Fruit fly (Drosophila melanogaster) whole organism, prepupa: ENCODE results near the gene ENGase.

Source experiments
- Blimp-1 ChIP-seq: fragments of 200-800 bp; sonication (Bioruptor generic); optimal IDR thresholded peaks from 3 replicates; lab custom pipeline; 2017; ENCODE audit warnings: missing biosample characterization, missing genetic modification characterization, mild to moderate bottlenecking, moderate library complexity, missing genetic modification reagents
- CG10669 ChIP-seq: fragments of 200-800 bp; sonication (Bioruptor generic); optimal IDR thresholded peaks from 3 replicates; lab custom pipeline; 2018; ENCODE audit warnings: missing biosample characterization, mild to moderate bottlenecking, missing genetic modification characterization, moderate library complexity
- CG11294 ChIP-seq: fragments of 200-800 bp; sonication (Bioruptor generic); IDR thresholded peaks from 2 replicates; pipeline ENCODE4 v1.3.6; 2022; ENCODE audit warnings: missing biosample characterization, missing genetic modification characterization
- CG11762 ChIP-seq: fragments of 200-800 bp; sonication (Bioruptor generic); optimal IDR thresholded peaks from 3 replicates; lab custom pipeline; 2016; ENCODE audit warnings: missing biosample characterization, missing genetic modification characterization; ENCODE audit not compliant: insufficient read depth
- CG11902 ChIP-seq: fragments of 200-800 bp; sonication (Bioruptor generic); optimal IDR thresholded peaks from 3 replicates; lab custom pipeline; 2016; ENCODE audit warnings: missing biosample characterization, missing genetic modification characterization
- CG15336 ChIP-seq: fragments of 200-800 bp; sonication (Bioruptor generic); IDR thresholded peaks from 2 replicates; pipeline ENCODE4 v1.3.6; 2022; ENCODE audit warnings: missing biosample characterization, missing genetic modification characterization
- CG16779 ChIP-seq: fragments of 200-800 bp; sonication (Bioruptor generic); optimal IDR thresholded peaks from 3 replicates; lab custom pipeline; 2017; ENCODE audit warnings: missing biosample characterization, mild to moderate bottlenecking, missing genetic modification characterization
- CG3032 ChIP-seq: fragments of 200-800 bp; optimal IDR thresholded peaks from 2 replicates; lab custom pipeline; 2019; ENCODE audit warnings: missing biosample characterization, mild to moderate bottlenecking, missing genetic modification characterization, moderate library complexity
- CG32006 ChIP-seq: fragments of 200-800 bp; sonication (Bioruptor generic); optimal IDR thresholded peaks from 3 replicates; lab custom pipeline; 2017; ENCODE audit warnings: missing biosample characterization, mild to moderate bottlenecking, missing genetic modification characterization
- CG34406 ChIP-seq: fragments of 200-800 bp; sonication (Bioruptor generic); optimal IDR thresholded peaks from 3 replicates; lab custom pipeline; 2016; ENCODE audit warnings: missing biosample characterization, missing genetic modification characterization
- CG3919 ChIP-seq: fragments of 200-800 bp; sonication (Bioruptor generic); optimal IDR thresholded peaks from 3 replicates; lab custom pipeline; 2016; ENCODE audit warnings: missing biosample characterization, missing genetic modification characterization
- CG6163 ChIP-seq: fragments of 200-800 bp; sonication (Bioruptor generic); IDR thresholded peaks from 3 replicates; pipeline ENCODE4 v1.3.6; 2022; ENCODE audit warnings: missing biosample characterization, missing genetic modification characterization
- CG6276 ChIP-seq: fragments of 200-800 bp; sonication (Bioruptor generic); optimal IDR thresholded peaks from 2 replicates; lab custom pipeline; 2017; ENCODE audit warnings: missing biosample characterization, mild to moderate bottlenecking, missing genetic modification characterization
- CG6792 ChIP-seq: fragments of 200-800 bp; sonication (Bioruptor generic); optimal IDR thresholded peaks from 3 replicates; lab custom pipeline; 2016; ENCODE audit warnings: missing biosample characterization, missing genetic modification characterization
- CG8119 ChIP-seq: fragments of 200-800 bp; sonication (Bioruptor generic); IDR thresholded peaks from 3 replicates; pipeline ENCODE4 v1.3.6; 2022; ENCODE audit warnings: missing biosample characterization, missing genetic modification characterization
- CG8319 ChIP-seq: fragments of 200-800 bp; sonication (Bioruptor generic); optimal IDR thresholded peaks from 3 replicates; lab custom pipeline; 2016; ENCODE audit warnings: missing biosample characterization, missing genetic modification characterization
- CG8632 ChIP-seq: fragments of 200-800 bp; sonication (Bioruptor generic); optimal IDR thresholded peaks from 3 replicates; lab custom pipeline; 2016; ENCODE audit warnings: missing biosample characterization, missing genetic modification characterization
- CG9139 ChIP-seq: fragments of 200-800 bp; sonication (Bioruptor generic); optimal IDR thresholded peaks from 3 replicates; lab custom pipeline; 2017; ENCODE audit warnings: missing biosample characterization, mild to moderate bottlenecking, missing genetic modification characterization
- Eip75B ChIP-seq: fragments of 200-800 bp; sonication (Bioruptor generic); optimal IDR thresholded peaks from 3 replicates; lab custom pipeline; 2016; ENCODE audit warnings: missing biosample characterization, missing genetic modification characterization
- Eip78C ChIP-seq: fragments of 200-800 bp; sonication (Bioruptor generic); peaks from one replicate; lab custom pipeline; 2016; ENCODE audit warnings: missing biosample characterization, missing genetic modification characterization
- Ets21C ChIP-seq: fragments of 200-800 bp; sonication (Bioruptor generic); optimal IDR thresholded peaks from 3 replicates; lab custom pipeline; 2016; ENCODE audit warnings: missing biosample characterization, missing genetic modification characterization
- Ets96B ChIP-seq: fragments of 200-800 bp; optimal IDR thresholded peaks from 2 replicates; lab custom pipeline; 2019; ENCODE audit warnings: missing biosample characterization, mild to moderate bottlenecking, missing genetic modification characterization, moderate library complexity
- Gug ChIP-seq: fragments of 200-800 bp; sonication (Bioruptor generic); IDR thresholded peaks from 2 replicates; pipeline ENCODE4 v1.3.6; 2022; ENCODE audit warnings: missing biosample characterization, missing genetic modification characterization
- Hr39 ChIP-seq: fragments of 200-800 bp; sonication (Bioruptor generic); optimal IDR thresholded peaks from 2 replicates; lab custom pipeline; 2016; ENCODE audit warnings: missing biosample characterization, missing genetic modification characterization
- Hr4 ChIP-seq: fragments of 200-800 bp; sonication (Bioruptor generic); optimal IDR thresholded peaks from 3 replicates; lab custom pipeline; 2016; ENCODE audit warnings: missing biosample characterization, missing genetic modification characterization
- Lpt ChIP-seq: fragments of 200-800 bp; sonication (Bioruptor generic); optimal IDR thresholded peaks from 3 replicates; lab custom pipeline; 2016; ENCODE audit warnings: missing biosample characterization, missing genetic modification characterization
- Met ChIP-seq: fragments of 200-800 bp; sonication (Bioruptor generic); optimal IDR thresholded peaks from 3 replicates; lab custom pipeline; 2016; ENCODE audit warnings: missing biosample characterization, missing genetic modification characterization
- OdsH ChIP-seq: fragments of 200-800 bp; sonication (Bioruptor generic); optimal IDR thresholded peaks from 3 replicates; lab custom pipeline; 2016; ENCODE audit warnings: missing biosample characterization, missing genetic modification characterization
- Smox ChIP-seq: fragments of 200-800 bp; sonication (Bioruptor generic); optimal IDR thresholded peaks from 3 replicates; lab custom pipeline; 2016; ENCODE audit warnings: missing biosample characterization, missing genetic modification characterization
- Sox102F ChIP-seq: fragments of 200-800 bp; sonication (Bioruptor generic); optimal IDR thresholded peaks from 2 replicates; lab custom pipeline; 2016; ENCODE audit warnings: missing biosample characterization, mild to moderate bottlenecking, missing genetic modification characterization
- Sox15 ChIP-seq: fragments of 200-800 bp; sonication (Bioruptor generic); optimal IDR thresholded peaks from 3 replicates; lab custom pipeline; 2016; ENCODE audit warnings: missing biosample characterization, missing genetic modification characterization
- achi ChIP-seq: fragments of 200-800 bp; sonication (Bioruptor generic); optimal IDR thresholded peaks from 3 replicates; lab custom pipeline; 2016; ENCODE audit warnings: missing biosample characterization, missing genetic modification characterization
- acj6 ChIP-seq: fragments of 200-800 bp; sonication (Bioruptor generic); optimal IDR thresholded peaks from 3 replicates; lab custom pipeline; 2016; ENCODE audit warnings: missing biosample characterization, missing genetic modification characterization
- dac ChIP-seq: fragments of 200-800 bp; sonication (Bioruptor generic); optimal IDR thresholded peaks from 2 replicates; lab custom pipeline; 2017; ENCODE audit warnings: missing biosample characterization, mild to moderate bottlenecking, missing genetic modification characterization
- dsx ChIP-seq: fragments of 200-800 bp; optimal IDR thresholded peaks from 3 replicates; lab custom pipeline; 2019; ENCODE audit warnings: missing biosample characterization, mild to moderate bottlenecking, missing genetic modification characterization, moderate library complexity; ENCODE audit not compliant: poor library complexity, severe bottlenecking
- esn ChIP-seq: fragments of 200-800 bp; sonication (Bioruptor generic); optimal IDR thresholded peaks from 2 replicates; lab custom pipeline; 2016; ENCODE audit warnings: missing biosample characterization, mild to moderate bottlenecking, missing genetic modification characterization, moderate library complexity
- net ChIP-seq: fragments of 200-800 bp; sonication (Bioruptor generic); optimal IDR thresholded peaks from 3 replicates; lab custom pipeline; 2016; ENCODE audit warnings: missing biosample characterization, missing genetic modification characterization
- pdm3 ChIP-seq: fragments of 200-800 bp; sonication (Bioruptor generic); optimal IDR thresholded peaks from 3 replicates; lab custom pipeline; 2016; ENCODE audit warnings: missing biosample characterization, missing genetic modification characterization
- salr ChIP-seq, 2 experiments: fragments of 200-800 bp; sonication (Bioruptor generic); optimal IDR thresholded peaks; 3 replicates each; lab custom pipeline; 2016 to 2018; ENCODE audit warnings: missing biosample characterization in 2 of 2, missing genetic modification characterization in 2 of 2, mild to moderate bottlenecking in 1 of 2
- ss ChIP-seq, 2 experiments: fragments of 200-800 bp; sonication (Bioruptor generic); optimal IDR thresholded peaks; 2 replicates in 1 of 2; 3 replicates in 1 of 2; lab custom pipeline; 2017 to 2018; ENCODE audit warnings: mild to moderate bottlenecking in 2 of 2, missing biosample characterization in 2 of 2, missing genetic modification characterization in 2 of 2, moderate library complexity in 1 of 2
- svp ChIP-seq: fragments of 200-800 bp; sonication (Bioruptor generic); peaks from one replicate; lab custom pipeline; 2016; ENCODE audit warnings: missing biosample characterization, missing genetic modification characterization
- topi ChIP-seq: fragments of 200-800 bp; sonication (Bioruptor generic); optimal IDR thresholded peaks from 3 replicates; lab custom pipeline; 2016; ENCODE audit warnings: missing biosample characterization, missing genetic modification characterization

ENGase gene

dm6 chrX:17472930-17473668 lies 49.7 kb downstream of the ENGase start (continued):
- TF ChIP-seq CG9139 (peak; percentile 29), pdm3 (peak; percentile 4), net (GFP tag; lab: Kevin White, UChicago) (peak; percentile 35), CG15336 (GFP tag; lab: Robert Waterston, UW) (peak; percentile 69), Sox15 (GFP tag; lab: Kevin White, UChicago) (no peak), topi (GFP tag; lab: Kevin White, UChicago) (peak; percentile 9), Ets21C (GFP tag; lab: Kevin White, UChicago) (no peak), ss (GFP tag; optimal IDR thresholded peaks at IDR 0.05; lab: Kevin White, UChicago) (peak; percentile 47 to 72), CG32006 (no peak), dac (GFP tag; lab: Kevin White, UChicago) (no peak), Hr39 (GFP tag; lab: Kevin White, UChicago) (no peak), Eip75B (GFP tag; lab: Kevin White, UChicago) (peak; percentile 11), CG6792 (GFP tag; lab: Kevin White, UChicago) (peak; percentile 5), CG8319 (no peak), Ets96B (no peak), CG3032 (peak; percentile 3), CG8632 (GFP tag; lab: Kevin White, UChicago) (peak; percentile 65), CG16779 (tag; lab: Kevin White, UChicago) (peak; percentile 35), CG11294 (GFP tag; lab: Robert Waterston, UW) (no peak), esn (GFP tag; lab: Kevin White, UChicago) (peak; percentile 10), Blimp-1 (no peak), acj6 (GFP tag; lab: Kevin White, UChicago) (no peak), dsx (GFP tag; lab: Kevin White, UChicago) (no peak), CG11762 (no peak), Smox (GFP tag; lab: Kevin White, UChicago) (no peak), Gug (GFP tag; lab: Robert Waterston, UW) (0 out of 2 replicates have a peak, but pooled peaks have one; percentile 21), CG10669 (GFP tag; lab: Kevin White, UChicago) (peak; percentile 37), Sox102F (GFP tag; lab: Kevin White, UChicago) (no peak), salr (GFP tag; optimal IDR thresholded peaks at IDR 0.05; lab: Kevin White, UChicago) (peak in 1 of 2 experiments; percentile 5)

DNA sequence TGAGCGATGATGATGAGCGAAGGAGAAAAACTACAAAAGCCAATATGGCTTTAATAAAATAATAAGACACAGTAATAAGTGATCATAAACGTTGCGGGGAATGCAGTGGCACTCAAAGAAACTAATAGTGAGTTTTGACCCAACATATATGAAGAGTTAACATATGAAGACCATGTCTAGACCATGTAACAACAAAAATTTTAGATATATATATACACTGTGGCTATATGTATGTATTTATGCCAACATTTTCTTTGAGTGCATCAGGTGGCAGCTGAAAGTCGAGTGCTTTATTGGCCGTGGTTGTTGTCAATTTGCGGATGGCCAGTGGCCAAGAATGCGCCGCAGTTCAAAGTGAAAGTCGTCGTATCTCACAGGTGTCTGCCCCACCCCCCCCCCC lies 50.5 kb downstream of the ENGase start:
- TF ChIP-seq achi (GFP tag; lab: Kevin White, UChicago) = peak; percentile 26
- TF ChIP-seq acj6 (GFP tag; lab: Kevin White, UChicago) = peak; percentile 34
- TF ChIP-seq CG6792 (GFP tag; lab: Kevin White, UChicago) = peak; percentile 26
- peak; percentile 40; the same call in 1 of the 2 replicates for TF ChIP-seq CG15336 (GFP tag; lab: Robert Waterston, UW)
- peak; percentile 24 for TF ChIP-seq CG11902 (GFP tag; lab: Kevin White, UChicago)
- TF ChIP-seq CG3919 (GFP tag; lab: Kevin White, UChicago) = peak; percentile 30
- TF ChIP-seq CG32006 = peak; percentile 39
- peak; percentile 18; the same call in 1 of the 3 replicates for TF ChIP-seq CG8119 (GFP tag; lab: Robert Waterston, UW)
- TF ChIP-seq OdsH (GFP tag; lab: Kevin White, UChicago) = peak; percentile 32
- peak; percentile 66 for TF ChIP-seq CG6163 (GFP tag; lab: Robert Waterston, UW)
- TF ChIP-seq pdm3 = peak; percentile 38
- TF ChIP-seq dac (GFP tag; lab: Kevin White, UChicago) = no peak
- no peak for TF ChIP-seq ss (GFP tag; optimal IDR thresholded peaks at IDR 0.05; lab: Kevin White, UChicago)
- no peak for TF ChIP-seq CG6276 (GFP tag; lab: Kevin White, UChicago)
- peak; percentile 44 for TF ChIP-seq svp (GFP tag; lab: Kevin White, UChicago)
- peak; percentile 20 for TF ChIP-seq CG34406 (GFP tag; lab: Kevin White, UChicago)
- no peak for TF ChIP-seq Lpt (GFP tag; lab: Kevin White, UChicago)
- peak; percentile 70 for TF ChIP-seq Eip78C (GFP tag; lab: Kevin White, UChicago)
- peak; percentile 8 for TF ChIP-seq Met (GFP tag; lab: Kevin White, UChicago)
- TF ChIP-seq dsx (GFP tag; lab: Kevin White, UChicago) = no peak
- no peak for TF ChIP-seq CG8632 (GFP tag; lab: Kevin White, UChicago)
- peak; percentile 50 for TF ChIP-seq Hr4
- TF ChIP-seq Smox (GFP tag; lab: Kevin White, UChicago) = no peak
- TF ChIP-seq Eip75B (GFP tag; lab: Kevin White, UChicago) = peak; percentile 6
